Worm (Caenorhabditis elegans): ENCODE data around the gene camt-1.

The camt-1 gene

DNA sequence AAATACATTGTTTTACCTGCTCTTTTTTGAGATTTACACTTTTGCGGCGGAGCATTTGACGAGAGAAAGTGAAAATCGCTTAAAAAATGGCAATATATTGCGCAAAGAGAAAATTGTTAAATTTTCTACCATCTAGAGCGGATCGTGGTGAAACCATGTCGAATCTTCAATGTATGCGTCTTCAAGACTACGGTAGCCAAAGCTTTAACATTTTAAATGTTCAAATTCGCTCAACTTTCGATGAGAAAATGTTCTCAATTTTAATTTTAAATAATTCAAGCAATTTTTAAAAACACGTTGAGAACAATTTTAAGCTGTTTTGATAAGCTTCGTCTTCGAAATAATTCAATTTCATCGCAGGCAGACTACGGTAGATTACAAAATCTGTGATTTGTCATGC is 44.6 kb downstream of the camt-1 start (continued):
- TF ChIP-seq lsl-1 (GFP tag; optimal IDR thresholded peaks at IDR 0.05) = peak; percentile 99
- TF ChIP-seq F55B11.4 (tag; optimal IDR thresholded peaks at IDR 0.05; ENCODE audit: borderline replicate concordance, insufficient read depth) = no peak
- peak; percentile 40 for TF ChIP-seq efl-1 (GFP tag; optimal IDR thresholded peaks at IDR 0.05)
- no peak for TF ChIP-seq hrde-1 (tag; optimal IDR thresholded peaks at IDR 0.05; ENCODE audit: borderline replicate concordance)
- no peak for TF ChIP-seq F39B2.1 (GFP tag; IDR thresholded peaks at IDR 0.05)
- no peak for TF ChIP-seq ztf-28 (GFP tag; IDR thresholded peaks at IDR 0.05)
- no peak for TF ChIP-seq ets-4 (GFP tag; optimal IDR thresholded peaks at IDR 0.05)
- no peak for TF ChIP-seq pha-4 (tag; optimal IDR thresholded peaks at IDR 0.05)
- no peak for TF ChIP-seq attf-6 (GFP tag; IDR thresholded peaks at IDR 0.05)
- no peak for TF ChIP-seq K11D2.4 (GFP tag; IDR thresholded peaks at IDR 0.05)
- TF ChIP-seq pbrm-1 (GFP tag; IDR thresholded peaks at IDR 0.05) = no peak
- TF ChIP-seq T26A5.8 (tag; optimal IDR thresholded peaks at IDR 0.05) = no peak
- peak; percentile 91 for TF ChIP-seq F33H1.4 (GFP tag; IDR thresholded peaks at IDR 0.05)
- no peak for TF ChIP-seq F49E8.2 (tag; optimal IDR thresholded peaks at IDR 0.05; ENCODE audit: insufficient read depth)
- TF ChIP-seq repo-1 (tag; optimal IDR thresholded peaks at IDR 0.05) = no peak
- peak; percentile 43; the same call in 1 of the 2 replicates for TF ChIP-seq D2030.7 (GFP tag; IDR thresholded peaks at IDR 0.05)

DNA sequence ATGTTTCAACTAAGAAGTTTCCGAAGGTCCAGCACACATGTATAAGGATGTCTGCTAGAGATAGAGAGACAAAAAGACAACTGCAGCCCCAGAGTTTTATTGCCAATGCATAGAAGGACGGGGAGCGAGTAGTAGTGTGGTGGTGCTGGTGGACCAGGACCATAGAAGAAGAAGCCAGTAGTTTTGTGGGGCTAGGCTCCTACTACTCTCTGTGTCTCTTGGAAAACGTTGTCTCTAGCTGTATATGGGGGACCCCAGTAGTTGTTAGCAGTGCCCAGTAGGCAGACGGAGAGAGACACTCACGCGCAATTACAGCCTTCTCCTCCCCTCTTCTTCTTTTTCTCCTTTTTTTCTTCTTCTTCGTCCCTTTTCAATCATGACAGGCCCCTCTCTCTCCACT is 48.9 kb downstream of the camt-1 start:
- TF ChIP-seq K12H6.12 (tag; optimal IDR thresholded peaks at IDR 0.05) = peak; percentile 55
- TF ChIP-seq K11D2.4 (GFP tag; IDR thresholded peaks at IDR 0.05) = 0 out of 2 replicates have a peak, but pooled peaks have one; percentile 34
- no peak for TF ChIP-seq ceh-58 (GFP tag; IDR thresholded peaks at IDR 0.05)
- no peak for TF ChIP-seq attf-3 (GFP tag; conservative IDR thresholded peaks at IDR 0.05)
- peak; percentile 12; the same call in 1 of the 2 replicates for TF ChIP-seq ekl-4 (GFP tag; IDR thresholded peaks at IDR 0.05)
- no peak for TF ChIP-seq Y79H2A.3 (GFP tag; conservative IDR thresholded peaks at IDR 0.05)
- 0 out of 2 replicates have a peak, but pooled peaks have one; percentile 14 for TF ChIP-seq nfyb-1 (GFP tag; IDR thresholded peaks at IDR 0.05)
- no peak for TF ChIP-seq cebp-1 (GFP tag; IDR thresholded peaks at IDR 0.05)
- peak; percentile 33 for TF ChIP-seq cebp-1 (tag; optimal IDR thresholded peaks at IDR 0.05)
- TF ChIP-seq ztf-6 (GFP tag; IDR thresholded peaks at IDR 0.05) = 0 out of 2 replicates have a peak, but pooled peaks have one; percentile 34
- no peak for TF ChIP-seq Y53F4B.3 (GFP tag; IDR thresholded peaks at IDR 0.05)
- peak; percentile 37; the same call in 1 of the 2 replicates for TF ChIP-seq hmg-1.2 (GFP tag; IDR thresholded peaks at IDR 0.05)
- peak; percentile 63; the same call in 1 of the 2 replicates for TF ChIP-seq zfh-2 (GFP tag; conservative IDR thresholded peaks at IDR 0.05)

DNA sequence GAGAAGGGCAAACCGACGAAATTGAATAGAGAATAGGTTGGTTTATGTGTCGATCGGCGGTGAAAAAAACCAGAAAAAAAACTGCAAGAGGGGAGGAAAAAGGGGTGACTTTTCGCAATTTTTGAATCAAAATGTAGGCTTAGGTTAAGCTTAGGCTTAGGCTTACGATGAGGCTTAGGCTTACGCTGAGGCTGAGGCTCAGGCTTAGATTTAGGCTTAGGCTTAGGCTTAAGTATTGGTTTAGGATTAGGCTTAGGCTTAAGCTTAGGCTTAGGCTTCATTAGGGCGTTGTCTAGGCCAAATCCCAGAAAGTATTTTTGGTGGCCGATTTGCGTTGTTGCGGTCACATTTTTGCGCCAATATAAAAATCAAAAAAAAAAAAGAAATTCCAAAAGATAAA is 50.1 kb downstream of the camt-1 start:
- TF ChIP-seq madf-6 (GFP tag; IDR thresholded peaks at IDR 0.05) (no peak), hmg-20 (GFP tag; IDR thresholded peaks at IDR 0.05) (no peak), F23B12.7 (tag; optimal IDR thresholded peaks at IDR 0.05; ENCODE audit: insufficient read depth) (no peak), T26A5.8 (tag; optimal IDR thresholded peaks at IDR 0.05) (no peak), snpc-1.3 (tag; optimal IDR thresholded peaks at IDR 0.05; ENCODE audit: insufficient read depth) (no peak), ekl-4 (GFP tag; IDR thresholded peaks at IDR 0.05) (no peak), dpff-1 (tag; optimal IDR thresholded peaks at IDR 0.05) (no peak), ceh-79 (tag; optimal IDR thresholded peaks at IDR 0.05) (no peak), F55B11.4 (tag; optimal IDR thresholded peaks at IDR 0.05; ENCODE audit: borderline replicate concordance, insufficient read depth) (no peak), fkh-3 (tag; optimal IDR thresholded peaks at IDR 0.05) (no peak)
